Worm (Caenorhabditis elegans): ENCODE measurements around the gene F42A10.9.

- TF ChIP-seq fkh-10 (GFP tag; optimal IDR thresholded peaks at IDR 0.05) (no peak), lin-38 (GFP tag; IDR thresholded peaks at IDR 0.05) (no peak), pqm-1 (tag; optimal IDR thresholded peaks at IDR 0.05) (peak; percentile 26)
Measured at ce11 chrIII:6149467-6150072, 14.8 kb upstream of the F42A10.9 start, which contains the start of the genes wht-7 and Y42G9A.1.
